Worm (Caenorhabditis elegans) whole organism, L1 larva: Measurements from ENCODE around the gene rev-1.
A peak's percentile ranks its signal among the peaks of the same experiment; 100 is the strongest.

Source experiments
- C04F5.9 ChIP-seq: sonication (generic microtip); optimal IDR thresholded peaks from 2 replicates; lab custom pipeline; 2016; ENCODE audit warnings: missing genetic modification characterization, missing compliant biosample characterization
- C16A3.4 ChIP-seq: fragments of 150-350 bp; optimal IDR thresholded peaks from 2 replicates; lab custom pipeline; 2014; ENCODE audit warnings: missing biosample characterization, missing genetic modification characterization
- F16B12.6 ChIP-seq: fragments of 150-350 bp; optimal IDR thresholded peaks from 2 replicates; lab custom pipeline; 2014; ENCODE audit warnings: missing biosample characterization, missing genetic modification characterization
- alr-1 ChIP-seq: fragments of 200-800 bp; sonication (Bioruptor generic); optimal IDR thresholded peaks from 2 replicates; lab custom pipeline; 2018; ENCODE audit warnings: borderline replicate concordance, mild to moderate bottlenecking, missing genetic modification characterization, missing compliant biosample characterization
- blmp-1 ChIP-seq: fragments of 150-350 bp; optimal IDR thresholded peaks from 2 replicates; lab custom pipeline; 2014; ENCODE audit warnings: missing biosample characterization, missing genetic modification characterization
- ceh-63 ChIP-seq: fragments of 200-800 bp; sonication (Bioruptor generic); optimal IDR thresholded peaks from 2 replicates; lab custom pipeline; 2018; ENCODE audit warnings: mild to moderate bottlenecking, missing genetic modification characterization, missing compliant biosample characterization
- ceh-82 ChIP-seq, 3 experiments: fragments of 150-350 bp in 1 of 3; sonication (generic microtip) in 2 of 3; optimal IDR thresholded peaks; 2 replicates each; lab custom pipeline; 2014 to 2017; ENCODE audit warnings: missing biosample characterization in 3 of 3, missing genetic modification characterization in 3 of 3
- ceh-90 ChIP-seq: sonication (generic microtip); optimal IDR thresholded peaks from 2 replicates; lab custom pipeline; 2016; ENCODE audit warnings: missing genetic modification characterization, missing compliant biosample characterization
- ces-1 ChIP-seq: fragments of 150-350 bp; optimal IDR thresholded peaks from 2 replicates; lab custom pipeline; 2014; ENCODE audit warnings: missing biosample characterization, missing genetic modification reagents, missing genetic modification characterization
- dpl-1 ChIP-seq, 3 experiments: fragments of 150-350 bp in 2 of 3; sonication (generic microtip) in 1 of 3; optimal IDR thresholded peaks; 2 replicates each; lab custom pipeline; 2014 to 2017; ENCODE audit warnings: missing biosample characterization in 3 of 3, missing genetic modification characterization in 3 of 3, missing genetic modification reagents in 3 of 3
- efl-1 ChIP-seq, 4 experiments: fragments of 150-350 bp; optimal IDR thresholded peaks in 3 of 4; peaks in 1 of 4; 1 replicate in 1 of 4; 2 replicates in 3 of 4; lab custom pipeline; 2014; ENCODE audit warnings: missing biosample characterization in 2 of 4, missing genetic modification characterization in 2 of 4, missing genetic modification reagents in 2 of 4
- elt-3 ChIP-seq, 6 experiments: fragments of 150-350 bp in 1 of 6; sonication (generic microtip); optimal IDR thresholded peaks; 2 replicates each; lab custom pipeline; 2017 to 2018; ENCODE audit warnings: missing biosample characterization in 6 of 6, missing genetic modification characterization in 6 of 6, inconsistent platforms in 1 of 6
- ets-5 ChIP-seq: fragments of 200-800 bp; sonication (Bioruptor generic); IDR thresholded peaks from 2 replicates; pipeline ENCODE4 v1.3.6; 2022; ENCODE audit warnings: missing genetic modification characterization, missing compliant biosample characterization
- fkh-4 ChIP-seq: sonication (generic microtip); optimal IDR thresholded peaks from 2 replicates; lab custom pipeline; 2016; ENCODE audit warnings: missing compliant biosample characterization, missing genetic modification characterization, borderline replicate concordance
- fkh-8 ChIP-seq: sonication (generic microtip); optimal IDR thresholded peaks from 2 replicates; lab custom pipeline; 2016; ENCODE audit warnings: mild to moderate bottlenecking, missing genetic modification characterization, missing compliant biosample characterization
- fos-1 ChIP-seq: fragments of 150-350 bp; optimal IDR thresholded peaks from 2 replicates; lab custom pipeline; 2014; ENCODE audit warnings: missing biosample characterization, missing genetic modification characterization
- grh-1 ChIP-seq: fragments of 200-800 bp; sonication (Bioruptor generic); IDR thresholded peaks from 2 replicates; pipeline ENCODE4 v1.3.6; 2022; ENCODE audit warnings: missing genetic modification reagents, missing genetic modification characterization, missing compliant biosample characterization
- hlh-4 ChIP-seq: sonication (generic microtip); optimal IDR thresholded peaks from 2 replicates; lab custom pipeline; 2016; ENCODE audit warnings: mild to moderate bottlenecking, missing genetic modification characterization, missing compliant biosample characterization
- lin-13 ChIP-seq: fragments of 150-350 bp; optimal IDR thresholded peaks from 2 replicates; lab custom pipeline; 2014; ENCODE audit warnings: missing biosample characterization, missing genetic modification reagents, missing genetic modification characterization
- lin-14 ChIP-seq: fragments of 200-800 bp; sonication (Bioruptor generic); optimal IDR thresholded peaks from 2 replicates; lab custom pipeline; 2018; ENCODE audit warnings: mild to moderate bottlenecking, missing genetic modification characterization, moderate library complexity, missing compliant biosample characterization
- lin-15B ChIP-seq: fragments of 150-350 bp; sonication (generic microtip); optimal IDR thresholded peaks from 3 replicates; lab custom pipeline; 2014; ENCODE audit warnings: missing biosample characterization, missing genetic modification characterization
- lin-35 ChIP-seq, 2 experiments: fragments of 150-350 bp; optimal IDR thresholded peaks; 2 replicates each; lab custom pipeline; 2014; ENCODE audit warnings: missing biosample characterization in 2 of 2, missing genetic modification characterization in 2 of 2, missing genetic modification reagents in 2 of 2
- lin-39 ChIP-seq: fragments of 150-350 bp; optimal IDR thresholded peaks from 2 replicates; lab custom pipeline; 2014; ENCODE audit warnings: missing biosample characterization, missing genetic modification reagents, missing genetic modification characterization
- lir-3 ChIP-seq: sonication (generic microtip); optimal IDR thresholded peaks from 2 replicates; lab custom pipeline; 2016; ENCODE audit warnings: mild to moderate bottlenecking, missing genetic modification characterization, moderate library complexity, missing compliant biosample characterization; ENCODE audit not compliant: poor library complexity
- lsy-2 ChIP-seq, 2 experiments: fragments of 150-350 bp; optimal IDR thresholded peaks; 2 replicates each; lab custom pipeline; 2014; ENCODE audit warnings: missing biosample characterization in 2 of 2, missing genetic modification characterization in 2 of 2
- mab-9 ChIP-seq: fragments of 200-800 bp; sonication (Bioruptor generic); IDR thresholded peaks from 2 replicates; pipeline ENCODE4 v1.3.6; 2022; ENCODE audit warnings: missing genetic modification reagents, missing genetic modification characterization, missing compliant biosample characterization
- mdl-1 ChIP-seq, 2 experiments: fragments of 150-350 bp; optimal IDR thresholded peaks; 2 replicates each; lab custom pipeline; 2014 to 2017; ENCODE audit warnings: missing biosample characterization in 2 of 2, missing genetic modification characterization in 2 of 2, inconsistent platforms in 1 of 2
- mep-1 ChIP-seq: fragments of 150-350 bp; optimal IDR thresholded peaks from 2 replicates; lab custom pipeline; 2014; ENCODE audit warnings: missing biosample characterization, missing genetic modification characterization
- nhr-19 ChIP-seq: fragments of 200-800 bp; sonication (Bioruptor generic); conservative IDR thresholded peaks from 2 replicates; pipeline ENCODE4 v1.3.6; 2022; ENCODE audit warnings: missing genetic modification characterization, missing compliant biosample characterization
- nhr-20 ChIP-seq: sonication (generic microtip); optimal IDR thresholded peaks from 2 replicates; lab custom pipeline; 2016; ENCODE audit warnings: mild to moderate bottlenecking, missing genetic modification characterization, missing compliant biosample characterization
- nhr-237 ChIP-seq: fragments of 150-350 bp; optimal IDR thresholded peaks from 2 replicates; lab custom pipeline; 2014; ENCODE audit warnings: missing biosample characterization, missing genetic modification characterization
- nhr-28 ChIP-seq: fragments of 150-350 bp; optimal IDR thresholded peaks from 2 replicates; lab custom pipeline; 2014; ENCODE audit warnings: missing biosample characterization, missing genetic modification characterization
- nhr-47 ChIP-seq: sonication (generic microtip); optimal IDR thresholded peaks from 2 replicates; lab custom pipeline; 2016; ENCODE audit warnings: mild to moderate bottlenecking, missing genetic modification characterization, moderate library complexity, missing compliant biosample characterization
- nhr-77 ChIP-seq: fragments of 150-350 bp; optimal IDR thresholded peaks from 2 replicates; lab custom pipeline; 2014; ENCODE audit warnings: missing biosample characterization, missing genetic modification characterization
- nhr-85 ChIP-seq: sonication (generic microtip); peaks from one replicate; lab custom pipeline; 2016; ENCODE audit warnings: missing genetic modification characterization, inconsistent platforms, missing compliant biosample characterization
- pag-3 ChIP-seq: sonication (generic microtip); optimal IDR thresholded peaks from 2 replicates; lab custom pipeline; 2017; ENCODE audit warnings: missing genetic modification characterization, mild to moderate bottlenecking, missing compliant biosample characterization, antibody characterized with exemption, borderline replicate concordance; ENCODE audit not compliant: insufficient read depth
- snpc-4 ChIP-seq: fragments of 150-350 bp; optimal IDR thresholded peaks from 2 replicates; lab custom pipeline; 2014; ENCODE audit warnings: missing biosample characterization, missing genetic modification characterization
- sup-37 ChIP-seq: fragments of 200-800 bp; sonication (Bioruptor generic); optimal IDR thresholded peaks from 2 replicates; lab custom pipeline; 2018; ENCODE audit warnings: mild to moderate bottlenecking, missing genetic modification characterization, missing compliant biosample characterization
- swsn-7 ChIP-seq: sonication (generic microtip); optimal IDR thresholded peaks from 2 replicates; lab custom pipeline; 2016; ENCODE audit warnings: missing genetic modification characterization, missing compliant biosample characterization
- tbx-2 ChIP-seq: sonication (generic microtip); optimal IDR thresholded peaks from 2 replicates; lab custom pipeline; 2016; ENCODE audit warnings: missing genetic modification characterization, missing compliant biosample characterization
- tlp-1 ChIP-seq: fragments of 150-350 bp; optimal IDR thresholded peaks from 2 replicates; lab custom pipeline; 2014; ENCODE audit warnings: missing biosample characterization, missing genetic modification characterization
- unc-86 ChIP-seq: sonication (generic microtip); optimal IDR thresholded peaks from 2 replicates; lab custom pipeline; 2016; ENCODE audit warnings: missing genetic modification characterization, missing compliant biosample characterization
- unc-98 ChIP-seq: fragments of 200-800 bp; sonication (Bioruptor generic); IDR thresholded peaks from 2 replicates; pipeline ENCODE4 v1.3.6; 2022; ENCODE audit warnings: missing genetic modification characterization, missing compliant biosample characterization
- vab-15 ChIP-seq: sonication (generic microtip); optimal IDR thresholded peaks from 2 replicates; lab custom pipeline; 2017; ENCODE audit warnings: missing genotype, mild to moderate bottlenecking, missing genetic modification characterization, missing compliant biosample characterization
- xbp-1 ChIP-seq: sonication (generic microtip); optimal IDR thresholded peaks from 2 replicates; lab custom pipeline; 2016; ENCODE audit warnings: missing genetic modification characterization, missing compliant biosample characterization
- zip-4 ChIP-seq: fragments of 200-800 bp; sonication (Bioruptor generic); optimal IDR thresholded peaks from 2 replicates; lab custom pipeline; 2018; ENCODE audit warnings: mild to moderate bottlenecking, missing genetic modification characterization, moderate library complexity, missing compliant biosample characterization

rev-1 gene

ce11 chrII:7857485-7858010 is 42.9 kb upstream of the rev-1 start, which contains the start of the genes cec-3 and T09A5.15 (continued):
- TF ChIP-seq unc-86 (tag; lab: Kevin White, UChicago), result peak; percentile 11
- TF ChIP-seq alr-1 (tag; lab: Kevin White, UChicago), result no peak
- TF ChIP-seq ceh-63, result no peak
- TF ChIP-seq snpc-4 (tag; lab: Kevin White, UChicago), result no peak
- no peak for TF ChIP-seq unc-98 (GFP tag; lab: Robert Waterston, UW)
- peak; percentile 66 for TF ChIP-seq C16A3.4 (tag; lab: Kevin White, UChicago)
- TF ChIP-seq efl-1 (optimal IDR thresholded peaks at IDR 0.05; lab: Kevin White, UChicago), result peak; percentile 54 to 65
- TF ChIP-seq efl-1 (GFP tag; optimal IDR thresholded peaks at IDR 0.05 in 1 of 2; lab: Kevin White, UChicago), result peak; percentile 53 to 96
- peak; percentile 51 for TF ChIP-seq fkh-8 (tag; lab: Kevin White, UChicago)
- no peak for TF ChIP-seq nhr-237
- TF ChIP-seq ces-1, result no peak
- TF ChIP-seq lin-15B (tag; lab: Kevin White, UChicago), result peak; percentile 20
- no peak for TF ChIP-seq hlh-4 (tag; lab: Kevin White, UChicago)
- TF ChIP-seq nhr-85 (tag; lab: Kevin White, UChicago), result peak; percentile 40
- peak; percentile 43 to 68 (median 57) for TF ChIP-seq dpl-1 (GFP tag; optimal IDR thresholded peaks at IDR 0.05; lab: Kevin White, UChicago)
- no peak for TF ChIP-seq ceh-90
- TF ChIP-seq vab-15, result no peak
- no peak for TF ChIP-seq fkh-4
- TF ChIP-seq ceh-82 (tag; optimal IDR thresholded peaks at IDR 0.05; lab: Kevin White, UChicago), result peak in 2 of 3 experiments; percentile 20 to 33
- TF ChIP-seq C04F5.9 (tag; lab: Kevin White, UChicago), result peak; percentile 23
- no peak for TF ChIP-seq lin-13 (GFP tag; lab: Kevin White, UChicago)
- peak; percentile 46 for TF ChIP-seq tbx-2 (tag; lab: Kevin White, UChicago)
- TF ChIP-seq nhr-28 (tag; lab: Kevin White, UChicago), result no peak
- no peak for TF ChIP-seq sup-37 (GFP tag; lab: Kevin White, UChicago)
- no peak for TF ChIP-seq zip-4
- TF ChIP-seq fos-1, result no peak
- no peak for TF ChIP-seq mdl-1 (tag; optimal IDR thresholded peaks at IDR 0.05; lab: Kevin White, UChicago)
- TF ChIP-seq pag-3 (tag; lab: Kevin White, UChicago), result no peak
- TF ChIP-seq grh-1 (GFP tag; lab: Robert Waterston, UW), result no peak
- TF ChIP-seq mep-1 (tag; lab: Kevin White, UChicago), result peak; percentile 48
- no peak for TF ChIP-seq lin-39
- TF ChIP-seq nhr-77 (tag; lab: Kevin White, UChicago), result peak; percentile 5
- peak; percentile 55 for TF ChIP-seq lir-3

ce11 chrII:7858101-7858500 is 42.3 kb upstream of the rev-1 start, which contains the start of gene sds-22:
Gene sds-22 (plus strand): TSS chrII:7858401.
- TF ChIP-seq ceh-63 (no peak), efl-1 (optimal IDR thresholded peaks at IDR 0.05; lab: Kevin White, UChicago) (no peak), efl-1 (GFP tag; optimal IDR thresholded peaks at IDR 0.05 in 1 of 2; lab: Kevin White, UChicago) (peak in 1 of 2 experiments; percentile 83)

DNA sequence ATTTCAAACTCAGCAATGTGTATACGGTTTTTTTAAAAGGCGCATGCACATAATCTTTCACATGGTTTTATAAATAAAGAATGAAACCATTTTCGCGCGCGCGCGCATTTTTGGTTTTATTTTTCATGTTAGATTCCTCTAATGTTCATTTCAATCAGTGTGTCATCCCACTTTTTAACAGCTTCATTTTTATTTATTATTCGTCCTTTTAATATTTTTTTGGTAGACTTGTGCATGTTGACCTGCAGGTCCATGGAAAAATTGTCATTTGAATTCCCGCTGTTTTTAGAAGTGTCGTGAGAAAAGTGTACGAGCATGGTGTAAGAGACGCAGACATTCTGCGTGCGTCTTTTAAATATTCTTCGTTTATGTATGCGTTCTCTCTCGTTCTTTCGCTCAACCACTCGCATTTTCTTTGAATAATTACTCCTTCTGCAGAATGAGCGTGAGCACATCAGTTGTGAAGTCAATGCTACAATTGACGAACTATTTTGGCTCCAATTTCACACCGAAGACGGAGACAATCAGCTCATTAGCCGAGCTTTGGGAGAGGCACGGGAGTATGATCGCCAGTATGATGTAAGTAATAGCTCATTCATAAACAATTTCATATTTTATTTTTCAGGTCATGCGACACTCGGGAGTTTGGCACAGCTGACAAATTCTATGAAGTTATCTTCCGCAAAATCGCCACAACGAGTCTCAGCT is 40.0 kb upstream of the rev-1 start, which contains the start of gene lin-5:
TSS of gene lin-5 (plus strand) at position 354 of the 708 bp plus-strand sequence.
- TF ChIP-seq lin-15B (tag; lab: Kevin White, UChicago) (peak; percentile 43), nhr-47 (peak; percentile 46), lin-35 (GFP tag; optimal IDR thresholded peaks at IDR 0.05; lab: Kevin White, UChicago) (peak; percentile 93 to 94), F16B12.6 (tag; lab: Kevin White, UChicago) (peak; percentile 65), xbp-1 (tag; lab: Kevin White, UChicago) (peak; percentile 15), nhr-20 (tag; lab: Kevin White, UChicago) (peak; percentile 23), swsn-7 (tag; lab: Kevin White, UChicago) (peak; percentile 50), dpl-1 (GFP tag; optimal IDR thresholded peaks at IDR 0.05; lab: Kevin White, UChicago) (peak; percentile 83 to 91 (median 86)), mdl-1 (tag; optimal IDR thresholded peaks at IDR 0.05; lab: Kevin White, UChicago) (peak in 1 of 2 experiments; percentile 20), tlp-1 (tag; lab: Kevin White, UChicago) (no peak), mep-1 (tag; lab: Kevin White, UChicago) (peak; percentile 75), ets-5 (GFP tag; lab: Robert Waterston, UW) (no peak), blmp-1 (tag; lab: Kevin White, UChicago) (peak; percentile 44), nhr-77 (tag; lab: Kevin White, UChicago) (peak; percentile 7), mab-9 (GFP tag; lab: Robert Waterston, UW) (no peak), lin-39 (no peak), unc-86 (tag; lab: Kevin White, UChicago) (peak; percentile 69), elt-3 (tag; optimal IDR thresholded peaks at IDR 0.05; lab: Kevin White, UChicago) (no peak), lsy-2 (tag; optimal IDR thresholded peaks at IDR 0.05; lab: Kevin White, UChicago) (peak; percentile 66 to 79), nhr-19 (GFP tag; lab: Robert Waterston, UW) (0 out of 2 replicates have a peak, but pooled peaks have one; percentile 3), lin-14 (GFP tag; lab: Kevin White, UChicago) (peak; percentile 76), alr-1 (tag; lab: Kevin White, UChicago) (peak; percentile 16)
